Fruit fly (Drosophila melanogaster): ENCODE measurements around the gene CG43844.

Gene CG43844

DNA sequence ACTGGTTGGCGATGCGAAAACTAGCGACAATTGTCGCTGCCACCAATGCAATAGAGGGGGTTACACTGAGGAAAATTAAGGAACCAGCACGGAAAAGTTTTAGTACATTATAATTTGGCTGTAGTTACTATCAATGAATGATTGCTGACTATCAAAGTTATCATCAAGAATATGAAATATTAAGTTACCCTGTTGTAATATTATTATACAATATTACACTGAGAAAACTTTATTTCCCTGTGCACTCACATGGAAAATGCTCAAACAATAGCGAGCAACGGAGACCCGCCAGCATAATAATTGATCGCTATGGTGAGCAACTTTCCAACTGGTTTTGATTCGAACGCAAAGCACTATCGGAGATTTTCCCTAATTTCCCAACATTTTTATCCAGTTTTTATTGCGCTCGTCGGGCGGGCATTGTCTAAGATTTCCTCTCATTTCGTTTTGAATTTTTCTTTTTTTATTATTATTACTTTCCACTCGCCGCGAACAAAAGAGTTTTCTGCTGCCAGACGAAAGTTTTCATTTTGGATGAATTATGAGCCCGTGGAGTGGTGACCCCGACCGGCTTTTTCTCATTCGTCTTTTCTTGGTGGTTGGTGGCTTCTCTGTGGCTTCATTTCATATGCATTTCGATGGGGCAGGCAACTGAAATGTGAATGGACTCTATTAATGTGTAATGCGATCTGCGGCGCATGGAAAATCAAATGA lies 27.0 kb upstream of the CG43844 start (continued):
- no peak for TF ChIP-seq Ets97D (GFP tag; optimal IDR thresholded peaks at IDR 0.05)
- no peak for TF ChIP-seq fu2 (GFP tag; optimal IDR thresholded peaks at IDR 0.05)
- no peak for TF ChIP-seq gsb (GFP tag; IDR thresholded peaks at IDR 0.05)
- no peak for TF ChIP-seq CG10274 (GFP tag; optimal IDR thresholded peaks at IDR 0.05)
- no peak for TF ChIP-seq chinmo (GFP tag; IDR thresholded peaks at IDR 0.05; ENCODE audit: partially characterized antibody)
- TF ChIP-seq pnt (GFP tag; optimal IDR thresholded peaks at IDR 0.05) = peak; percentile 80
- TF ChIP-seq tin (GFP tag; optimal IDR thresholded peaks at IDR 0.05) = peak; percentile 59
- TF ChIP-seq HmgZ (tag; optimal IDR thresholded peaks at IDR 0.05) = peak; percentile 11
- no peak for TF ChIP-seq HLHmδ (GFP tag; optimal IDR thresholded peaks at IDR 0.05)
- TF ChIP-seq ttk (GFP tag; IDR thresholded peaks at IDR 0.05) = peak; percentile 76
- no peak for TF ChIP-seq fd3F (GFP tag; optimal IDR thresholded peaks at IDR 0.05)
- TF ChIP-seq Sox100B (GFP tag; optimal IDR thresholded peaks at IDR 0.05) = peak; percentile 73
- TF ChIP-seq CG42726 (GFP tag; IDR thresholded peaks at IDR 0.05; ENCODE audit: partially characterized antibody) = no peak
- no peak for TF ChIP-seq CG10543 (GFP tag; optimal IDR thresholded peaks at IDR 0.05)
- TF ChIP-seq dpn (GFP tag; optimal IDR thresholded peaks at IDR 0.05) = peak; percentile 33 to 75
- TF ChIP-seq Dp (GFP tag; optimal IDR thresholded peaks at IDR 0.05) = no peak
- TF ChIP-seq Nf-YC (tag; optimal IDR thresholded peaks at IDR 0.05) = peak; percentile 13
- TF ChIP-seq CG15514 (GFP tag; optimal IDR thresholded peaks at IDR 0.05) = no peak
- TF ChIP-seq CG14050 (GFP tag; IDR thresholded peaks at IDR 0.05) = peak; percentile 27; the same call in 1 of the 3 replicates
- TF ChIP-seq bab2 (GFP tag; optimal IDR thresholded peaks at IDR 0.05) = peak; percentile 43
- TF ChIP-seq CG6854 (GFP tag; optimal IDR thresholded peaks at IDR 0.05) = no peak
- TF ChIP-seq CG7786 (GFP tag; optimal IDR thresholded peaks at IDR 0.05) = no peak
- peak; percentile 91 for TF ChIP-seq CG12391 (tag; optimal IDR thresholded peaks at IDR 0.05)
- TF ChIP-seq dysf (GFP tag; IDR thresholded peaks at IDR 0.05) = peak; percentile 50; the same call in 1 of the 3 replicates
- 0 out of 2 replicates have a peak, but pooled peaks have one; percentile 16 for TF ChIP-seq CG43689 (GFP tag; IDR thresholded peaks at IDR 0.05)
- no peak for TF ChIP-seq Elba2 (GFP tag; optimal IDR thresholded peaks at IDR 0.05)
- TF ChIP-seq HHEX (GFP tag; optimal IDR thresholded peaks at IDR 0.05) = peak; percentile 69
- TF ChIP-seq Oaz (GFP tag; IDR thresholded peaks at IDR 0.05) = no peak
- TF ChIP-seq CG18011 (GFP tag; optimal IDR thresholded peaks at IDR 0.05) = no peak
- no peak for TF ChIP-seq CG9797 (GFP tag; optimal IDR thresholded peaks at IDR 0.05)
- TF ChIP-seq Poxn (GFP tag; IDR thresholded peaks at IDR 0.05) = no peak
- no peak for TF ChIP-seq mld (GFP tag; IDR thresholded peaks at IDR 0.05; ENCODE audit: partially characterized antibody)
- TF ChIP-seq Mad (GFP tag; optimal IDR thresholded peaks at IDR 0.05) = peak; percentile 31
- TF ChIP-seq NfI (GFP tag; optimal IDR thresholded peaks at IDR 0.05) = peak; percentile 52
- no peak for TF ChIP-seq CG8478 (optimal IDR thresholded peaks at IDR 0.05)
- TF ChIP-seq CG7839 (tag; optimal IDR thresholded peaks at IDR 0.05) = peak; percentile 81
- no peak; the same call in 1 of the 2 replicates for TF ChIP-seq CG4360 (GFP tag; IDR thresholded peaks at IDR 0.05)
- no peak for TF ChIP-seq bbx (GFP tag; IDR thresholded peaks at IDR 0.05; ENCODE audit: partially characterized antibody)
- peak; percentile 85 for TF ChIP-seq CG12299 (tag; optimal IDR thresholded peaks at IDR 0.05)
- peak; percentile 88 for TF ChIP-seq CG3407 (GFP tag; optimal IDR thresholded peaks at IDR 0.05)
- TF ChIP-seq h (optimal IDR thresholded peaks at IDR 0.05) = no peak
- TF ChIP-seq CG31441 (GFP tag; IDR thresholded peaks at IDR 0.05) = peak; percentile 89
- no peak for TF ChIP-seq luna (GFP tag; optimal IDR thresholded peaks at IDR 0.05)
- TF ChIP-seq sc (optimal IDR thresholded peaks at IDR 0.05) = no peak
- peak; percentile 80 for TF ChIP-seq sc (GFP tag; optimal IDR thresholded peaks at IDR 0.05)
- no peak for TF ChIP-seq eyg (GFP tag; optimal IDR thresholded peaks at IDR 0.05)
- TF ChIP-seq wek (GFP tag; optimal IDR thresholded peaks at IDR 0.05) = peak; percentile 80
- no peak for TF ChIP-seq fru (optimal IDR thresholded peaks at IDR 0.05)
- peak; percentile 76 for TF ChIP-seq CG10366 (GFP tag; IDR thresholded peaks at IDR 0.05)
- TF ChIP-seq CG7745 (tag; optimal IDR thresholded peaks at IDR 0.05) = no peak
- TF ChIP-seq CG7556 (GFP tag; optimal IDR thresholded peaks at IDR 0.05) = peak; percentile 90

Data from whole organism, embryonic.